Worm (Caenorhabditis elegans) whole organism, L2 larva: Measurements from ENCODE around the gene pct-1.

ENCODE experiments used
- C34F6.9 ChIP-seq: fragments of 150-350 bp; optimal IDR thresholded peaks from 2 replicates; lab custom pipeline; 2014; ENCODE audit warnings: missing biosample characterization, missing genetic modification characterization
- ZK546.5 ChIP-seq: sonication (generic microtip); optimal IDR thresholded peaks from 2 replicates; lab custom pipeline; 2017; ENCODE audit warnings: missing biosample characterization, missing genetic modification characterization
- ama-1 ChIP-seq: fragments of 150-350 bp; optimal IDR thresholded peaks from 2 replicates; lab custom pipeline; 2018; ENCODE audit warnings: inconsistent platforms
- fos-1 ChIP-seq: fragments of 150-350 bp; optimal IDR thresholded peaks from 2 replicates; lab custom pipeline; 2014; ENCODE audit warnings: missing biosample characterization, missing genetic modification characterization
- lsy-2 ChIP-seq, 2 experiments: fragments of 150-350 bp in 1 of 2; sonication (generic microtip) in 1 of 2; optimal IDR thresholded peaks; 2 replicates each; lab custom pipeline; 2014 to 2017; ENCODE audit warnings: missing biosample characterization in 2 of 2, missing genetic modification characterization in 2 of 2
- mab-5 ChIP-seq: fragments of 150-350 bp; optimal IDR thresholded peaks from 2 replicates; lab custom pipeline; 2014; ENCODE audit warnings: missing biosample characterization, missing genetic modification characterization
- mdl-1 ChIP-seq, 2 experiments: fragments of 150-350 bp in 1 of 2; sonication (generic microtip) in 1 of 2; optimal IDR thresholded peaks; 2 replicates each; lab custom pipeline; 2017; ENCODE audit warnings: missing biosample characterization in 2 of 2, missing genetic modification characterization in 2 of 2
- nhr-11 ChIP-seq: fragments of 150-350 bp; optimal IDR thresholded peaks from 2 replicates; lab custom pipeline; 2014; ENCODE audit warnings: missing biosample characterization, missing genetic modification characterization
- nhr-25 ChIP-seq: fragments of 150-350 bp; sonication (generic microtip); optimal IDR thresholded peaks from 3 replicates; lab custom pipeline; 2014; ENCODE audit warnings: missing biosample characterization, missing genetic modification characterization
- nhr-77 ChIP-seq: fragments of 150-350 bp; optimal IDR thresholded peaks from 2 replicates; lab custom pipeline; 2014; ENCODE audit warnings: missing biosample characterization, missing genetic modification characterization
- skn-1 ChIP-seq: sonication (generic microtip); optimal IDR thresholded peaks from 2 replicates; lab custom pipeline; 2017; ENCODE audit warnings: missing biosample characterization, missing genetic modification characterization
- unc-39 ChIP-seq: fragments of 150-350 bp; optimal IDR thresholded peaks from 2 replicates; lab custom pipeline; 2014; ENCODE audit warnings: missing biosample characterization, missing genetic modification characterization
- unc-55 ChIP-seq: fragments of 150-350 bp; sonication (generic microtip); optimal IDR thresholded peaks from 3 replicates; lab custom pipeline; 2014; ENCODE audit warnings: missing biosample characterization, missing genetic modification reagents, missing genetic modification characterization
- ztf-11 ChIP-seq: sonication (generic microtip); optimal IDR thresholded peaks from 2 replicates; lab custom pipeline; 2017; ENCODE audit warnings: missing biosample characterization, missing genetic modification characterization

DNA sequence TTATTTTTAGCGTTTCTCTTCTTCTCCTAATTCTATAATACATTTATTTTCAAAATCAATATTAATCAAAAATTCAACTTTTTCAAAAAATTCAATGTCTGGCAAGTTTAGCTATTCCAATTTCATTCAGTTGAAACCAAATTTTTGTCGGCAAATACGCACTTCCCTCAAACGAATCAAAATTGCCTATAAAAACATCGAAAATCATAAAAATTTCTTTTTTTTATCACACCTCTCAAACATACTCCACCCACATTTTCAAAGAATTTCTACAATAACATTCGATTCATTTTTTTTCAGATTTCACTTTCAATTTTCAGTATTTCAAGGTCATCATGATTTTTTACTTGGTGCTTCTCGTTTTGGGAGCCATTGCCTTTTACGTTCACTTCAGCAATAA lies 17.2 kb upstream of the pct-1 start, which contains the start of gene faah-1:
- TF ChIP-seq mab-5, result no peak
- no peak for TF ChIP-seq C34F6.9 (tag; lab: Kevin White, UChicago)
- no peak for TF ChIP-seq ZK546.5 (tag; lab: Kevin White, UChicago)
- TF ChIP-seq nhr-77 (tag; lab: Kevin White, UChicago), result no peak
- no peak for TF ChIP-seq ztf-11 (tag; lab: Kevin White, UChicago)
- no peak for TF ChIP-seq skn-1 (tag; lab: Kevin White, UChicago)
- TF ChIP-seq nhr-11 (tag; lab: Kevin White, UChicago), result no peak
- no peak for TF ChIP-seq fos-1 (tag; lab: Kevin White, UChicago)
- TF ChIP-seq unc-55 (GFP tag; lab: Kevin White, UChicago), result no peak
- TF ChIP-seq nhr-25 (tag; lab: Kevin White, UChicago), result no peak
- no peak for TF ChIP-seq mdl-1 (tag; optimal IDR thresholded peaks at IDR 0.05; lab: Kevin White, UChicago)
- no peak for TF ChIP-seq lsy-2 (tag; optimal IDR thresholded peaks at IDR 0.05; lab: Kevin White, UChicago)
- no peak for TF ChIP-seq ama-1
- no peak for TF ChIP-seq unc-39 (tag; lab: Kevin White, UChicago)
